Worm (Caenorhabditis elegans): ENCODE data around the gene unc-1.

unc-1 gene

ce11 chrX:1062403-1063073, at the start of gene unc-1:
Gene unc-1, minus strand, starts transcription at chrX:1062453.
- TF ChIP-seq nhr-6 (tag; optimal IDR thresholded peaks at IDR 0.05) (no peak), elt-1 (tag; optimal IDR thresholded peaks at IDR 0.05) (no peak), nhr-129 (tag; optimal IDR thresholded peaks at IDR 0.05) (peak; percentile 23), ama-1 (optimal IDR thresholded peaks at IDR 0.05) (no peak), lsy-2 (tag; optimal IDR thresholded peaks at IDR 0.05) (peak in 1 of 2 experiments; percentile 43), nhr-12 (tag; optimal IDR thresholded peaks at IDR 0.05) (no peak), fos-1 (tag; optimal IDR thresholded peaks at IDR 0.05) (no peak), ceh-16 (tag; optimal IDR thresholded peaks at IDR 0.05) (no peak), C34F6.9 (tag; optimal IDR thresholded peaks at IDR 0.05) (peak; percentile 34), unc-55 (GFP tag; optimal IDR thresholded peaks at IDR 0.05) (peak; percentile 22), sem-4 (tag; optimal IDR thresholded peaks at IDR 0.05) (peak; percentile 63), zag-1 (tag; optimal IDR thresholded peaks at IDR 0.05) (peak; percentile 76), mbf-1 (tag; optimal IDR thresholded peaks at IDR 0.05) (no peak), mdl-1 (tag; optimal IDR thresholded peaks at IDR 0.05) (peak in 1 of 2 experiments; percentile 3), F13H6.1 (tag; optimal IDR thresholded peaks at IDR 0.05) (peak; percentile 53)

ce11 chrX:1111603-1112002, 49.4 kb upstream of the unc-1 start, which contains the start of gene C05D9.3:
Gene C05D9.3, plus strand, starts transcription at chrX:1111903.
- TF ChIP-seq C34F6.9 (tag; optimal IDR thresholded peaks at IDR 0.05) (no peak), aly-2 (tag; optimal IDR thresholded peaks at IDR 0.05) (no peak), sem-4 (tag; optimal IDR thresholded peaks at IDR 0.05) (no peak), Y55F3AM.14 (GFP tag; optimal IDR thresholded peaks at IDR 0.05) (no peak), mdl-1 (tag; optimal IDR thresholded peaks at IDR 0.05) (no peak), nhr-11 (tag; optimal IDR thresholded peaks at IDR 0.05) (no peak), ztf-1 (GFP tag; conservative IDR thresholded peaks at IDR 0.05) (no peak), ceh-82 (tag; optimal IDR thresholded peaks at IDR 0.05) (no peak), skn-1 (tag; optimal IDR thresholded peaks at IDR 0.05) (no peak), nhr-129 (tag; optimal IDR thresholded peaks at IDR 0.05) (no peak), peb-1 (tag; optimal IDR thresholded peaks at IDR 0.05) (no peak), elt-3 (tag; optimal IDR thresholded peaks at IDR 0.05) (no peak), nhr-12 (tag; optimal IDR thresholded peaks at IDR 0.05) (no peak), ZK546.5 (tag; optimal IDR thresholded peaks at IDR 0.05) (no peak), crh-2 (tag; optimal IDR thresholded peaks at IDR 0.05) (no peak), fos-1 (tag; optimal IDR thresholded peaks at IDR 0.05) (no peak), ztf-4 (tag; optimal IDR thresholded peaks at IDR 0.05) (no peak)

ce11 chrX:1110723-1111122, 48.5 kb upstream of the unc-1 start:
- TF ChIP-seq R02D3.7 (tag; optimal IDR thresholded peaks at IDR 0.05) (no peak), nhr-129 (tag; optimal IDR thresholded peaks at IDR 0.05) (peak; percentile 33), lsy-2 (tag; optimal IDR thresholded peaks at IDR 0.05) (no peak), elt-3 (tag; optimal IDR thresholded peaks at IDR 0.05) (no peak), nhr-23 (tag; optimal IDR thresholded peaks at IDR 0.05) (no peak), ztf-1 (GFP tag; conservative IDR thresholded peaks at IDR 0.05) (no peak), nhr-237 (tag; optimal IDR thresholded peaks at IDR 0.05) (no peak)

DNA sequence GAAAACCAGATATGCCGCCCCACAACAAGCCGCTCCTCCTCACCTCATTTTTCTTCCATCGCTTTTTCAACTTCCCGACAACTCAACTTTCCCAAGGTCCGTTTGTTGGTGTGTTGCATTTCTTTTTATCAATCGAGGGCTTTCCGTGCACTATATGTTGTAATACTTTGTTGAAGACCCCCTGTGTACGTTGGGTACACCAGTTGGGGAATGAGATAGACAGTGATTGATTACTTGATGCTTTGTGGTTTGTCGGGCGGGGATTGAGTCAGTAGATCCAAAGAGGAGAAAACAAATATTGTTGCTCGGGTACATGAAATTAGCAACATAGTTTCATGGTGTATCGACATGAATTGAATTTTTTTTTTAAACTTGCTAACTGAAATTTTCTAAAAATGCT, 46.6 kb upstream of the unc-1 start:
- TF ChIP-seq unc-39 (tag; optimal IDR thresholded peaks at IDR 0.05) = no peak
- no peak for TF ChIP-seq F13H6.1 (tag; optimal IDR thresholded peaks at IDR 0.05)
- peak; percentile 50 for TF ChIP-seq lin-39 (tag; optimal IDR thresholded peaks at IDR 0.05)
- no peak for TF ChIP-seq C34F6.9 (tag; optimal IDR thresholded peaks at IDR 0.05)
- TF ChIP-seq mab-5 (tag; optimal IDR thresholded peaks at IDR 0.05) = peak; percentile 52
- TF ChIP-seq nhr-129 (tag; optimal IDR thresholded peaks at IDR 0.05) = peak; percentile 57
- TF ChIP-seq unc-55 (GFP tag; optimal IDR thresholded peaks at IDR 0.05) = peak; percentile 16
- TF ChIP-seq nhr-77 (tag; optimal IDR thresholded peaks at IDR 0.05) = no peak
- peak; percentile 0 for TF ChIP-seq sma-9 (GFP tag; optimal IDR thresholded peaks at IDR 0.05)
- TF ChIP-seq sma-9 (tag; optimal IDR thresholded peaks at IDR 0.05) = no peak
- TF ChIP-seq blmp-1 (tag; optimal IDR thresholded peaks at IDR 0.05; ENCODE audit: insufficient read depth) = no peak
- TF ChIP-seq fos-1 (tag; optimal IDR thresholded peaks at IDR 0.05) = no peak
- peak in 1 of 2 experiments; percentile 6 for TF ChIP-seq lsy-2 (tag; optimal IDR thresholded peaks at IDR 0.05)
- TF ChIP-seq lin-11 (tag; optimal IDR thresholded peaks at IDR 0.05) = no peak
